Fruit fly (Drosophila melanogaster) whole organism, prepupa: Measurements from ENCODE around the gene CG5984.

Source experiments
- Blimp-1 ChIP-seq: fragments of 200-800 bp; sonication (Bioruptor generic); optimal IDR thresholded peaks from 3 replicates; lab custom pipeline; 2017; ENCODE audit warnings: missing biosample characterization, missing genetic modification characterization, mild to moderate bottlenecking, moderate library complexity, missing genetic modification reagents
- CG10631 ChIP-seq: fragments of 200-800 bp; sonication (Bioruptor generic); optimal IDR thresholded peaks from 2 replicates; lab custom pipeline; 2016; ENCODE audit warnings: missing biosample characterization, missing genetic modification characterization
- CG10669 ChIP-seq: fragments of 200-800 bp; sonication (Bioruptor generic); optimal IDR thresholded peaks from 3 replicates; lab custom pipeline; 2018; ENCODE audit warnings: missing biosample characterization, mild to moderate bottlenecking, missing genetic modification characterization, moderate library complexity
- CG11294 ChIP-seq: fragments of 200-800 bp; sonication (Bioruptor generic); IDR thresholded peaks from 2 replicates; pipeline ENCODE4 v1.3.6; 2022; ENCODE audit warnings: missing biosample characterization, missing genetic modification characterization
- CG11762 ChIP-seq: fragments of 200-800 bp; sonication (Bioruptor generic); optimal IDR thresholded peaks from 3 replicates; lab custom pipeline; 2016; ENCODE audit warnings: missing biosample characterization, missing genetic modification characterization; ENCODE audit not compliant: insufficient read depth
- CG11902 ChIP-seq: fragments of 200-800 bp; sonication (Bioruptor generic); optimal IDR thresholded peaks from 3 replicates; lab custom pipeline; 2016; ENCODE audit warnings: missing biosample characterization, missing genetic modification characterization
- CG15336 ChIP-seq: fragments of 200-800 bp; sonication (Bioruptor generic); IDR thresholded peaks from 2 replicates; pipeline ENCODE4 v1.3.6; 2022; ENCODE audit warnings: missing biosample characterization, missing genetic modification characterization
- CG1621 ChIP-seq: fragments of 200-800 bp; sonication (Bioruptor generic); optimal IDR thresholded peaks from 3 replicates; lab custom pipeline; 2018; ENCODE audit warnings: missing biosample characterization, mild to moderate bottlenecking, missing genetic modification characterization
- CG16779 ChIP-seq: fragments of 200-800 bp; sonication (Bioruptor generic); optimal IDR thresholded peaks from 3 replicates; lab custom pipeline; 2017; ENCODE audit warnings: missing biosample characterization, mild to moderate bottlenecking, missing genetic modification characterization
- CG3032 ChIP-seq: fragments of 200-800 bp; optimal IDR thresholded peaks from 2 replicates; lab custom pipeline; 2019; ENCODE audit warnings: missing biosample characterization, mild to moderate bottlenecking, missing genetic modification characterization, moderate library complexity
- CG31627 ChIP-seq: fragments of 200-800 bp; sonication (Bioruptor generic); optimal IDR thresholded peaks from 3 replicates; lab custom pipeline; 2016; ENCODE audit warnings: missing biosample characterization, missing genetic modification characterization
- CG32006 ChIP-seq: fragments of 200-800 bp; sonication (Bioruptor generic); optimal IDR thresholded peaks from 3 replicates; lab custom pipeline; 2017; ENCODE audit warnings: missing biosample characterization, mild to moderate bottlenecking, missing genetic modification characterization
- CG34406 ChIP-seq: fragments of 200-800 bp; sonication (Bioruptor generic); optimal IDR thresholded peaks from 3 replicates; lab custom pipeline; 2016; ENCODE audit warnings: missing biosample characterization, missing genetic modification characterization
- CG3919 ChIP-seq: fragments of 200-800 bp; sonication (Bioruptor generic); optimal IDR thresholded peaks from 3 replicates; lab custom pipeline; 2016; ENCODE audit warnings: missing biosample characterization, missing genetic modification characterization
- CG6163 ChIP-seq: fragments of 200-800 bp; sonication (Bioruptor generic); IDR thresholded peaks from 3 replicates; pipeline ENCODE4 v1.3.6; 2022; ENCODE audit warnings: missing biosample characterization, missing genetic modification characterization
- CG6792 ChIP-seq: fragments of 200-800 bp; sonication (Bioruptor generic); optimal IDR thresholded peaks from 3 replicates; lab custom pipeline; 2016; ENCODE audit warnings: missing biosample characterization, missing genetic modification characterization
- CG6808 ChIP-seq: fragments of 200-800 bp; sonication (Bioruptor generic); optimal IDR thresholded peaks from 3 replicates; lab custom pipeline; 2017; ENCODE audit warnings: missing biosample characterization, missing genetic modification characterization, mild to moderate bottlenecking, moderate library complexity, missing genetic modification reagents
- CG6854 ChIP-seq: fragments of 200-800 bp; sonication (Bioruptor generic); optimal IDR thresholded peaks from 2 replicates; lab custom pipeline; 2017; ENCODE audit warnings: missing biosample characterization, mild to moderate bottlenecking, missing genetic modification characterization
- CG7368 ChIP-seq: fragments of 200-800 bp; sonication (Bioruptor generic); optimal IDR thresholded peaks from 3 replicates; lab custom pipeline; 2016; ENCODE audit warnings: missing biosample characterization, missing genetic modification characterization
- CG8119 ChIP-seq: fragments of 200-800 bp; sonication (Bioruptor generic); IDR thresholded peaks from 3 replicates; pipeline ENCODE4 v1.3.6; 2022; ENCODE audit warnings: missing biosample characterization, missing genetic modification characterization
- CG8319 ChIP-seq: fragments of 200-800 bp; sonication (Bioruptor generic); optimal IDR thresholded peaks from 3 replicates; lab custom pipeline; 2016; ENCODE audit warnings: missing biosample characterization, missing genetic modification characterization
- CG8632 ChIP-seq: fragments of 200-800 bp; sonication (Bioruptor generic); optimal IDR thresholded peaks from 3 replicates; lab custom pipeline; 2016; ENCODE audit warnings: missing biosample characterization, missing genetic modification characterization
- CG9139 ChIP-seq: fragments of 200-800 bp; sonication (Bioruptor generic); optimal IDR thresholded peaks from 3 replicates; lab custom pipeline; 2017; ENCODE audit warnings: missing biosample characterization, mild to moderate bottlenecking, missing genetic modification characterization
- Eip75B ChIP-seq: fragments of 200-800 bp; sonication (Bioruptor generic); optimal IDR thresholded peaks from 3 replicates; lab custom pipeline; 2016; ENCODE audit warnings: missing biosample characterization, missing genetic modification characterization
- Eip93F ChIP-seq: fragments of 200-800 bp; sonication (Bioruptor generic); optimal IDR thresholded peaks from 2 replicates; lab custom pipeline; 2016; ENCODE audit warnings: missing biosample characterization, mild to moderate bottlenecking, missing genetic modification characterization
- Ets21C ChIP-seq: fragments of 200-800 bp; sonication (Bioruptor generic); optimal IDR thresholded peaks from 3 replicates; lab custom pipeline; 2016; ENCODE audit warnings: missing biosample characterization, missing genetic modification characterization
- Ets96B ChIP-seq: fragments of 200-800 bp; optimal IDR thresholded peaks from 2 replicates; lab custom pipeline; 2019; ENCODE audit warnings: missing biosample characterization, mild to moderate bottlenecking, missing genetic modification characterization, moderate library complexity
- Gug ChIP-seq: fragments of 200-800 bp; sonication (Bioruptor generic); IDR thresholded peaks from 2 replicates; pipeline ENCODE4 v1.3.6; 2022; ENCODE audit warnings: missing biosample characterization, missing genetic modification characterization
- Hr38 ChIP-seq: sonication (Bioruptor generic); optimal IDR thresholded peaks from 2 replicates; lab custom pipeline; 2016; ENCODE audit warnings: missing biosample characterization, missing genetic modification characterization
- Hr4 ChIP-seq: fragments of 200-800 bp; sonication (Bioruptor generic); optimal IDR thresholded peaks from 3 replicates; lab custom pipeline; 2016; ENCODE audit warnings: missing biosample characterization, missing genetic modification characterization
- OdsH ChIP-seq: fragments of 200-800 bp; sonication (Bioruptor generic); optimal IDR thresholded peaks from 3 replicates; lab custom pipeline; 2016; ENCODE audit warnings: missing biosample characterization, missing genetic modification characterization
- Smox ChIP-seq: fragments of 200-800 bp; sonication (Bioruptor generic); optimal IDR thresholded peaks from 3 replicates; lab custom pipeline; 2016; ENCODE audit warnings: missing biosample characterization, missing genetic modification characterization
- Sox102F ChIP-seq: fragments of 200-800 bp; sonication (Bioruptor generic); optimal IDR thresholded peaks from 2 replicates; lab custom pipeline; 2016; ENCODE audit warnings: missing biosample characterization, mild to moderate bottlenecking, missing genetic modification characterization
- Sox14 ChIP-seq: fragments of 200-800 bp; sonication (Bioruptor generic); optimal IDR thresholded peaks from 3 replicates; lab custom pipeline; 2016; ENCODE audit warnings: missing biosample characterization, missing genetic modification characterization
- Sox15 ChIP-seq: fragments of 200-800 bp; sonication (Bioruptor generic); optimal IDR thresholded peaks from 3 replicates; lab custom pipeline; 2016; ENCODE audit warnings: missing biosample characterization, missing genetic modification characterization
- cyc ChIP-seq: fragments of 200-800 bp; sonication (Bioruptor generic); optimal IDR thresholded peaks from 3 replicates; lab custom pipeline; 2016; ENCODE audit warnings: missing biosample characterization, missing genetic modification characterization
- dsx ChIP-seq: fragments of 200-800 bp; optimal IDR thresholded peaks from 3 replicates; lab custom pipeline; 2019; ENCODE audit warnings: missing biosample characterization, mild to moderate bottlenecking, missing genetic modification characterization, moderate library complexity; ENCODE audit not compliant: poor library complexity, severe bottlenecking
- eg ChIP-seq: fragments of 200-800 bp; sonication (Bioruptor generic); IDR thresholded peaks from 3 replicates; pipeline ENCODE4 v1.3.6; 2022; ENCODE audit warnings: missing biosample characterization, missing genetic modification characterization
- esn ChIP-seq: fragments of 200-800 bp; sonication (Bioruptor generic); optimal IDR thresholded peaks from 2 replicates; lab custom pipeline; 2016; ENCODE audit warnings: missing biosample characterization, mild to moderate bottlenecking, missing genetic modification characterization, moderate library complexity
- fd59A ChIP-seq: fragments of 200-800 bp; sonication (Bioruptor generic); optimal IDR thresholded peaks from 2 replicates; lab custom pipeline; 2017; ENCODE audit warnings: missing biosample characterization, mild to moderate bottlenecking, missing genetic modification characterization, missing genetic modification reagents
- fd85E ChIP-seq: fragments of 200-800 bp; sonication (Bioruptor generic); optimal IDR thresholded peaks from 3 replicates; lab custom pipeline; 2016; ENCODE audit warnings: missing biosample characterization, missing genetic modification characterization
- fkh ChIP-seq: fragments of 200-800 bp; sonication (Bioruptor generic); optimal IDR thresholded peaks from 3 replicates; lab custom pipeline; 2017; ENCODE audit warnings: missing biosample characterization, mild to moderate bottlenecking, missing genetic modification characterization, moderate library complexity
- net ChIP-seq: fragments of 200-800 bp; sonication (Bioruptor generic); optimal IDR thresholded peaks from 3 replicates; lab custom pipeline; 2016; ENCODE audit warnings: missing biosample characterization, missing genetic modification characterization
- pdm3 ChIP-seq: fragments of 200-800 bp; sonication (Bioruptor generic); optimal IDR thresholded peaks from 3 replicates; lab custom pipeline; 2016; ENCODE audit warnings: missing biosample characterization, missing genetic modification characterization
- salr ChIP-seq, 2 experiments: fragments of 200-800 bp; sonication (Bioruptor generic); optimal IDR thresholded peaks; 3 replicates each; lab custom pipeline; 2016 to 2018; ENCODE audit warnings: missing biosample characterization in 2 of 2, missing genetic modification characterization in 2 of 2, mild to moderate bottlenecking in 1 of 2
- spab ChIP-seq: fragments of 200-800 bp; sonication (Bioruptor generic); optimal IDR thresholded peaks from 2 replicates; lab custom pipeline; 2017; ENCODE audit warnings: missing biosample characterization, mild to moderate bottlenecking, missing genetic modification characterization, missing genetic modification reagents
- ss ChIP-seq, 2 experiments: fragments of 200-800 bp; sonication (Bioruptor generic); optimal IDR thresholded peaks; 2 replicates in 1 of 2; 3 replicates in 1 of 2; lab custom pipeline; 2017 to 2018; ENCODE audit warnings: mild to moderate bottlenecking in 2 of 2, missing biosample characterization in 2 of 2, missing genetic modification characterization in 2 of 2, moderate library complexity in 1 of 2
- svp ChIP-seq: fragments of 200-800 bp; sonication (Bioruptor generic); peaks from one replicate; lab custom pipeline; 2016; ENCODE audit warnings: missing biosample characterization, missing genetic modification characterization
- topi ChIP-seq: fragments of 200-800 bp; sonication (Bioruptor generic); optimal IDR thresholded peaks from 3 replicates; lab custom pipeline; 2016; ENCODE audit warnings: missing biosample characterization, missing genetic modification characterization
- vri ChIP-seq: fragments of 200-800 bp; sonication (Bioruptor generic); optimal IDR thresholded peaks from 3 replicates; lab custom pipeline; 2016; ENCODE audit warnings: missing biosample characterization, mild to moderate bottlenecking, missing genetic modification characterization

Gene CG5984

dm6 chr3R:27217465-27218059 is 30.2 kb downstream of the CG5984 start:
- TF ChIP-seq net (GFP tag; lab: Kevin White, UChicago), result peak; percentile 60
- TF ChIP-seq CG11902 (GFP tag; lab: Kevin White, UChicago), result peak; percentile 56
- TF ChIP-seq CG31627 (GFP tag; lab: Kevin White, UChicago), result peak; percentile 47
- TF ChIP-seq CG10669 (GFP tag; lab: Kevin White, UChicago), result peak; percentile 55
- peak; percentile 48 for TF ChIP-seq cyc (GFP tag; lab: Kevin White, UChicago)
- TF ChIP-seq salr (GFP tag; optimal IDR thresholded peaks at IDR 0.05; lab: Kevin White, UChicago), result peak in 1 of 2 experiments; percentile 71
- peak; percentile 27; the same call in 1 of the 2 replicates for TF ChIP-seq CG11294
- TF ChIP-seq CG6163 (GFP tag; lab: Robert Waterston, UW), result peak; percentile 36; the same call in 2 of the 3 replicates
- peak; percentile 40 for TF ChIP-seq CG6854
- peak; percentile 73 for TF ChIP-seq Smox (GFP tag; lab: Kevin White, UChicago)
- peak; percentile 69 for TF ChIP-seq pdm3 (GFP tag; lab: Kevin White, UChicago)
- no peak for TF ChIP-seq fkh
- peak; percentile 79 for TF ChIP-seq Ets96B (tag; lab: Kevin White, UChicago)
- peak; percentile 70 for TF ChIP-seq Eip75B
- TF ChIP-seq CG6808, result peak; percentile 70
- peak; percentile 64 for TF ChIP-seq Eip93F (GFP tag; lab: Kevin White, UChicago)
- peak; percentile 87 for TF ChIP-seq svp (GFP tag; lab: Kevin White, UChicago)
- peak; percentile 37; the same call in 1 of the 2 replicates for TF ChIP-seq Gug (GFP tag; lab: Robert Waterston, UW)
- peak; percentile 32 for TF ChIP-seq Ets21C (GFP tag; lab: Kevin White, UChicago)
- TF ChIP-seq Sox14 (GFP tag; lab: Kevin White, UChicago), result peak; percentile 63
- TF ChIP-seq eg (GFP tag; lab: Robert Waterston, UW), result 0 out of 3 replicates have a peak, but pooled peaks have one; percentile 22
- no peak for TF ChIP-seq Hr38 (GFP tag; lab: Kevin White, UChicago)
- TF ChIP-seq CG3032 (tag; lab: Kevin White, UChicago), result peak; percentile 69
- peak; percentile 43 for TF ChIP-seq Blimp-1
- peak; percentile 49 for TF ChIP-seq CG9139 (GFP tag; lab: Kevin White, UChicago)
- TF ChIP-seq CG34406 (GFP tag; lab: Kevin White, UChicago), result peak; percentile 74
- peak; percentile 26 for TF ChIP-seq vri (GFP tag; lab: Kevin White, UChicago)
- peak; percentile 76 for TF ChIP-seq CG10631 (GFP tag; lab: Kevin White, UChicago)
- peak; percentile 66 for TF ChIP-seq spab (GFP tag; lab: Kevin White, UChicago)
- no peak for TF ChIP-seq fd85E (GFP tag; lab: Kevin White, UChicago)
- TF ChIP-seq CG1621 (tag; lab: Kevin White, UChicago), result no peak
- no peak for TF ChIP-seq CG8319 (GFP tag; lab: Kevin White, UChicago)
- TF ChIP-seq CG11762 (GFP tag; lab: Kevin White, UChicago), result peak; percentile 63
- peak; percentile 21 for TF ChIP-seq Sox15 (GFP tag; lab: Kevin White, UChicago)
- TF ChIP-seq CG7368 (GFP tag; lab: Kevin White, UChicago), result peak; percentile 47
- TF ChIP-seq fd59A (GFP tag; lab: Kevin White, UChicago), result peak; percentile 41
- peak; percentile 76 for TF ChIP-seq CG15336 (GFP tag; lab: Robert Waterston, UW)
- peak; percentile 37 for TF ChIP-seq CG16779 (tag; lab: Kevin White, UChicago)
- peak; percentile 71 for TF ChIP-seq topi (GFP tag; lab: Kevin White, UChicago)
- peak; percentile 54 for TF ChIP-seq Sox102F (GFP tag; lab: Kevin White, UChicago)
- peak; percentile 77 for TF ChIP-seq CG3919 (GFP tag; lab: Kevin White, UChicago)
- TF ChIP-seq CG6792 (GFP tag; lab: Kevin White, UChicago), result peak; percentile 73
- peak; percentile 64 for TF ChIP-seq dsx (GFP tag; lab: Kevin White, UChicago)
- TF ChIP-seq esn, result peak; percentile 81
- peak; percentile 66 to 74 for TF ChIP-seq ss (GFP tag; optimal IDR thresholded peaks at IDR 0.05; lab: Kevin White, UChicago)
- TF ChIP-seq CG8632 (GFP tag; lab: Kevin White, UChicago), result peak; percentile 65
- TF ChIP-seq CG8119 (GFP tag; lab: Robert Waterston, UW), result peak; percentile 73
- TF ChIP-seq Hr4, result peak; percentile 59
- peak; percentile 72 for TF ChIP-seq OdsH (GFP tag; lab: Kevin White, UChicago)
- TF ChIP-seq CG32006, result peak; percentile 77
